Fruit fly (Drosophila melanogaster): Measurements from ENCODE around the gene CG6180.

The CG6180 gene

dm6 chr2L:12720430-12721396, 13.3 kb downstream of the CG6180 start:
- TF ChIP-seq usp (GFP tag; optimal IDR thresholded peaks at IDR 0.05): no peak

dm6 chr2L:12721794-12722315, 14.4 kb downstream of the CG6180 start, which contains the start of gene Pih1D1:
Gene Pih1D1 (minus strand): TSS chr2L:12721843.
- TF ChIP-seq CG8478 (optimal IDR thresholded peaks at IDR 0.05) (no peak), usp (GFP tag; optimal IDR thresholded peaks at IDR 0.05) (no peak), psq (optimal IDR thresholded peaks at IDR 0.05) (no peak)

- TF ChIP-seq Dll (optimal IDR thresholded peaks at IDR 0.05): no peak
- TF ChIP-seq usp (GFP tag; optimal IDR thresholded peaks at IDR 0.05): no peak
- TF ChIP-seq psq (optimal IDR thresholded peaks at IDR 0.05): no peak
- TF ChIP-seq CG8478 (optimal IDR thresholded peaks at IDR 0.05): no peak
- TF ChIP-seq pan (optimal IDR thresholded peaks at IDR 0.05): no peak
- TF ChIP-seq EcR (GFP tag; optimal IDR thresholded peaks at IDR 0.05): no peak
These were observed 42.6 kb downstream of the CG6180 start for dm6 chr2L:12750060-12750459.

- TF ChIP-seq EcR (GFP tag; optimal IDR thresholded peaks at IDR 0.05): no peak
- TF ChIP-seq pan (optimal IDR thresholded peaks at IDR 0.05): no peak
- TF ChIP-seq CG8478 (optimal IDR thresholded peaks at IDR 0.05): no peak
- no peak for TF ChIP-seq Dll (optimal IDR thresholded peaks at IDR 0.05)
- no peak for TF ChIP-seq usp (GFP tag; optimal IDR thresholded peaks at IDR 0.05)
- no peak for TF ChIP-seq psq (optimal IDR thresholded peaks at IDR 0.05)
These were observed 49.0 kb downstream of the CG6180 start for dm6 chr2L:12756417-12756816.
